Fruit fly (Drosophila melanogaster) S2 (cell line): ENCODE measurements around the gene CG31676.

Experiments
- CG8478 ChIP-seq: fragments of >200 bp; optimal IDR thresholded peaks from 2 replicates; lab custom pipeline; 2018
- CTCF ChIP-seq, 2 experiments: fragments of >200 bp; optimal IDR thresholded peaks; 2 replicates each; lab custom pipeline; 2018

- TF ChIP-seq CG8478 (lab: Kevin White, UChicago) (no peak), CTCF (optimal IDR thresholded peaks at IDR 0.05; lab: Kevin White, UChicago) (no peak)
Measured at dm6 chr2L:20824136-20824789, 16.3 kb upstream of the CG31676 start.
